In the genomic region with DNA sequence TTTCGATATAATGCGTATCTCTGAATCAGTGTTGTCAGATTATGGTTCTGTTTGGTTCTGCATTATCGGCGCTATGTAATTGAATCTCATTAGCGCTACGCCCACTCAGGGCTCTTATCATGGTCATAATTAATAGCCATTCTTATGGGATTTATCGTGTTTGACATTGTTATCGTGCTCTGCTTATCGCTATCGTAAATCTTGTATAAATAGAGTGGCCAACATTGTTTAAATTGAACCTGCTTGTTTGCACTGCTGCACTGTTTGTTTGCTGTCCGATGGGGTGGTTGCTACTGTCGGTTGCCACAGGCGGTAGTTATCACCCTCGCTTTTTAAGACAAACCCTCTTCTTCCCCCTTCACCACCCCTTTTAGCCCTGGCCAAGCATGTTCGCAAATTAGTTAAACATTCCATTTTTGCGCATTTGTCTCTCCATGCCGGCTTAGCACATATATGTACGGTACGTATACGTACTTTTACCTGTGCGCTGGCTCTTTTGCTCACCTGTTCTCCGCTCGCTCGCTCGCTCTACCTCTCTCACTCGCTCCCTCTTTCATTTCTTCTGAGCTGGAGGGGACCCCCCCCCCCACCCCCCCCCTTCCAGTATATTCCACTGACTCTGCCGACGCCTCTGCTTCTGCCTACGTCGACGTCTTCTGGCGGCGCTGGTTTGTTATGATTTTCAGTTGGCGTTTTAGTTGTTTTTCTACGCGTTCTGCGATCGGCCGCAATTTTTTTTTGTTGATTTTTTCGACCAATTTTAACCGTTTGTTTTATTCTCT, we compare ENCODE assay signal across 1 fruit fly cellular context.
TF ChIP-seq lines count a peak whose summit lies in the region.

No protein-coding gene starts in this region.

TF ChIP-seq in whole organism, embryonic, 481 proteins besides CTCF, POLR2A, EP300 and RAD21 (continued from another document and continues in another):
- TF ChIP-seq dmrt99B (tag; optimal IDR thresholded peaks at IDR 0.05; lab: Kevin White, UChicago): peak; percentile 24
- TF ChIP-seq hbn (GFP tag; IDR thresholded peaks at IDR 0.05; lab: Robert Waterston, UW; ENCODE audit: partially characterized antibody): no peak
- TF ChIP-seq so (GFP tag; IDR thresholded peaks at IDR 0.05; lab: Robert Waterston, UW): peak; percentile 56; the same call in 1 of the 3 replicates
- peak; percentile 98 for TF ChIP-seq crol (GFP tag; IDR thresholded peaks at IDR 0.05; lab: Robert Waterston, UW)
- TF ChIP-seq pnt (GFP tag; optimal IDR thresholded peaks at IDR 0.05; lab: Kevin White, UChicago): peak; percentile 18
- TF ChIP-seq Fer2 (tag; optimal IDR thresholded peaks at IDR 0.05; lab: Kevin White, UChicago): no peak
- TF ChIP-seq CG15479 (GFP tag; optimal IDR thresholded peaks at IDR 0.05; lab: Kevin White, UChicago): peak; percentile 24
- no peak for TF ChIP-seq al (GFP tag; IDR thresholded peaks at IDR 0.05; lab: Robert Waterston, UW)
- TF ChIP-seq CG4730 (GFP tag; IDR thresholded peaks at IDR 0.05; lab: Robert Waterston, UW): no peak
- no peak for TF ChIP-seq CG8765 (GFP tag; IDR thresholded peaks at IDR 0.05; lab: Robert Waterston, UW)
- peak; percentile 82 for TF ChIP-seq CG7987 (GFP tag; optimal IDR thresholded peaks at IDR 0.05; lab: Kevin White, UChicago)
- no peak for TF ChIP-seq Gsc (GFP tag; IDR thresholded peaks at IDR 0.05; lab: Robert Waterston, UW)
- no peak for TF ChIP-seq Bteb2 (GFP tag; optimal IDR thresholded peaks at IDR 0.05; lab: Kevin White, UChicago)
- peak; percentile 0 for TF ChIP-seq CG10274 (GFP tag; optimal IDR thresholded peaks at IDR 0.05; lab: Kevin White, UChicago)
- no peak for TF ChIP-seq sr (GFP tag; IDR thresholded peaks at IDR 0.05; lab: Robert Waterston, UW)
- peak; percentile 56 for TF ChIP-seq bcd (GFP tag; optimal IDR thresholded peaks at IDR 0.05; lab: Kevin White, UChicago)
- peak; percentile 23 for TF ChIP-seq CG9797 (GFP tag; optimal IDR thresholded peaks at IDR 0.05; lab: Kevin White, UChicago)
- peak; percentile 75 for TF ChIP-seq Fer1 (GFP tag; optimal IDR thresholded peaks at IDR 0.05; lab: Kevin White, UChicago)
- TF ChIP-seq crp (GFP tag; optimal IDR thresholded peaks at IDR 0.05; lab: Kevin White, UChicago): peak in 1 of 2 experiments; percentile 3
- peak; percentile 23 for TF ChIP-seq pfk (GFP tag; optimal IDR thresholded peaks at IDR 0.05; lab: Kevin White, UChicago)
- TF ChIP-seq cato (GFP tag; optimal IDR thresholded peaks at IDR 0.05; lab: Kevin White, UChicago; ENCODE audit: borderline replicate concordance): no peak
- no peak for TF ChIP-seq HLH54F (GFP tag; optimal IDR thresholded peaks at IDR 0.05; lab: Kevin White, UChicago)
- no peak for TF ChIP-seq tgo (GFP tag; IDR thresholded peaks at IDR 0.05; lab: Robert Waterston, UW)
- no peak for TF ChIP-seq cad (GFP tag; optimal IDR thresholded peaks at IDR 0.05; lab: Kevin White, UChicago)
- no peak for TF ChIP-seq CG32767 (GFP tag; IDR thresholded peaks at IDR 0.05; lab: Robert Waterston, UW)
- no peak for TF ChIP-seq B-H1 (GFP tag; IDR thresholded peaks at IDR 0.05; lab: Robert Waterston, UW)
- no peak for TF ChIP-seq az2 (GFP tag; optimal IDR thresholded peaks at IDR 0.05; lab: Kevin White, UChicago)
- TF ChIP-seq Gug (GFP tag; IDR thresholded peaks at IDR 0.05; lab: Robert Waterston, UW): no peak
- no peak for TF ChIP-seq CG10366 (GFP tag; IDR thresholded peaks at IDR 0.05; lab: Robert Waterston, UW)
- no peak for TF ChIP-seq Hr51 (GFP tag; optimal IDR thresholded peaks at IDR 0.05; lab: Kevin White, UChicago)
- TF ChIP-seq danr (GFP tag; IDR thresholded peaks at IDR 0.05; lab: Robert Waterston, UW): no peak
- TF ChIP-seq sug (tag; optimal IDR thresholded peaks at IDR 0.05; lab: Kevin White, UChicago): peak; percentile 42
- TF ChIP-seq Pdp1 (GFP tag; optimal IDR thresholded peaks at IDR 0.05; lab: Kevin White, UChicago): peak in 1 of 2 experiments; percentile 31
- TF ChIP-seq CG3838 (GFP tag; optimal IDR thresholded peaks at IDR 0.05; lab: Kevin White, UChicago): peak; percentile 12
- no peak for TF ChIP-seq Dref (GFP tag; IDR thresholded peaks at IDR 0.05; lab: Robert Waterston, UW)
- no peak for TF ChIP-seq tin (GFP tag; optimal IDR thresholded peaks at IDR 0.05; lab: Kevin White, UChicago)
- TF ChIP-seq D19A (tag; optimal IDR thresholded peaks at IDR 0.05; lab: Kevin White, UChicago): no peak
- no peak for TF ChIP-seq E2f1 (GFP tag; IDR thresholded peaks at IDR 0.05; lab: Robert Waterston, UW)
- peak; percentile 33 for TF ChIP-seq CG12942 (GFP tag; optimal IDR thresholded peaks at IDR 0.05; lab: Kevin White, UChicago)
- TF ChIP-seq row (GFP tag; IDR thresholded peaks at IDR 0.05; lab: Robert Waterston, UW): no peak
- TF ChIP-seq CG12299 (tag; optimal IDR thresholded peaks at IDR 0.05; lab: Kevin White, UChicago): peak; percentile 43
- TF ChIP-seq eyg (GFP tag; optimal IDR thresholded peaks at IDR 0.05; lab: Kevin White, UChicago): no peak
- no peak for TF ChIP-seq CG14441 (GFP tag; IDR thresholded peaks at IDR 0.05; lab: Robert Waterston, UW)
- TF ChIP-seq CG7786 (GFP tag; optimal IDR thresholded peaks at IDR 0.05; lab: Kevin White, UChicago): peak; percentile 34
- no peak for TF ChIP-seq CG31388 (GFP tag; optimal IDR thresholded peaks at IDR 0.05; lab: Kevin White, UChicago)
- 0 out of 2 replicates have a peak, but pooled peaks have one; percentile 13 for TF ChIP-seq rib (GFP tag; IDR thresholded peaks at IDR 0.05; lab: Robert Waterston, UW)
- TF ChIP-seq ftz-f1 (GFP tag; optimal IDR thresholded peaks at IDR 0.05; lab: Kevin White, UChicago): no peak
- TF ChIP-seq Sry-δ (GFP tag; optimal IDR thresholded peaks at IDR 0.05; lab: Kevin White, UChicago): peak; percentile 11
- peak; percentile 52 for TF ChIP-seq CG17359 (tag; optimal IDR thresholded peaks at IDR 0.05; lab: Kevin White, UChicago)
- peak; percentile 32 for TF ChIP-seq CG2116 (GFP tag; optimal IDR thresholded peaks at IDR 0.05; lab: Kevin White, UChicago)
- peak; percentile 81 for TF ChIP-seq fd64A (GFP tag; optimal IDR thresholded peaks at IDR 0.05; lab: Kevin White, UChicago)
- TF ChIP-seq kay (GFP tag; optimal IDR thresholded peaks at IDR 0.05; lab: Kevin White, UChicago): peak; percentile 33
- TF ChIP-seq sd (tag; optimal IDR thresholded peaks at IDR 0.05; lab: Kevin White, UChicago): peak; percentile 17
- TF ChIP-seq tll (GFP tag; optimal IDR thresholded peaks at IDR 0.05; lab: Kevin White, UChicago): no peak
- peak; percentile 98 for TF ChIP-seq Adf1 (GFP tag; IDR thresholded peaks at IDR 0.05; lab: Robert Waterston, UW)
- peak; percentile 3 for TF ChIP-seq CG3995 (GFP tag; optimal IDR thresholded peaks at IDR 0.05; lab: Kevin White, UChicago)
- peak; percentile 75 for TF ChIP-seq CG11398 (GFP tag; optimal IDR thresholded peaks at IDR 0.05; lab: Kevin White, UChicago)
- TF ChIP-seq YL-1 (GFP tag; optimal IDR thresholded peaks at IDR 0.05; lab: Kevin White, UChicago): no peak
- TF ChIP-seq Lhr (GFP tag; optimal IDR thresholded peaks at IDR 0.05; lab: Kevin White, UChicago): peak; percentile 44
- TF ChIP-seq CG15269 (tag; optimal IDR thresholded peaks at IDR 0.05; lab: Kevin White, UChicago): peak; percentile 0
- peak; percentile 41 for TF ChIP-seq CG8089 (GFP tag; optimal IDR thresholded peaks at IDR 0.05; lab: Kevin White, UChicago)
- peak; percentile 79 for TF ChIP-seq HLHmδ (GFP tag; optimal IDR thresholded peaks at IDR 0.05; lab: Kevin White, UChicago)
- TF ChIP-seq NC2β (GFP tag; optimal IDR thresholded peaks at IDR 0.05; lab: Kevin White, UChicago): peak; percentile 18
- peak; percentile 33 for TF ChIP-seq Bdp1 (GFP tag; optimal IDR thresholded peaks at IDR 0.05; lab: Kevin White, UChicago)
- no peak for TF ChIP-seq CG9215 (GFP tag; IDR thresholded peaks at IDR 0.05; lab: Robert Waterston, UW)
- TF ChIP-seq vfl (GFP tag; optimal IDR thresholded peaks at IDR 0.05; lab: Kevin White, UChicago): no peak
- TF ChIP-seq tio (GFP tag; optimal IDR thresholded peaks at IDR 0.05; lab: Kevin White, UChicago): no peak
- TF ChIP-seq Dad (GFP tag; optimal IDR thresholded peaks at IDR 0.05; lab: Kevin White, UChicago): no peak
- peak; percentile 7 for TF ChIP-seq CG12155 (GFP tag; optimal IDR thresholded peaks at IDR 0.05; lab: Kevin White, UChicago)
- TF ChIP-seq CG7271 (tag; optimal IDR thresholded peaks at IDR 0.05; lab: Kevin White, UChicago): no peak
- peak; percentile 68 for TF ChIP-seq CG33557 (GFP tag; optimal IDR thresholded peaks at IDR 0.05; lab: Kevin White, UChicago)
- no peak for TF ChIP-seq seq (GFP tag; IDR thresholded peaks at IDR 0.05; lab: Robert Waterston, UW)
- no peak for TF ChIP-seq pan (optimal IDR thresholded peaks at IDR 0.05; lab: Kevin White, UChicago)
- TF ChIP-seq pan (GFP tag; optimal IDR thresholded peaks at IDR 0.05 in 1 of 2, IDR thresholded peaks at IDR 0.05 in 1 of 2): no peak
- peak; percentile 78 for TF ChIP-seq CG2875 (GFP tag; optimal IDR thresholded peaks at IDR 0.05; lab: Kevin White, UChicago)
- no peak for TF ChIP-seq croc (GFP tag; conservative IDR thresholded peaks at IDR 0.05; lab: Robert Waterston, UW)
- no peak for TF ChIP-seq CG34422 (GFP tag; IDR thresholded peaks at IDR 0.05; lab: Robert Waterston, UW)
- TF ChIP-seq fd3F (GFP tag; optimal IDR thresholded peaks at IDR 0.05; lab: Kevin White, UChicago): no peak
- TF ChIP-seq chif (GFP tag; optimal IDR thresholded peaks at IDR 0.05; lab: Kevin White, UChicago): peak; percentile 29 to 57
- peak; percentile 10 for TF ChIP-seq cwo (GFP tag; optimal IDR thresholded peaks at IDR 0.05; lab: Kevin White, UChicago)
- TF ChIP-seq en (GFP tag; optimal IDR thresholded peaks at IDR 0.05; lab: Kevin White, UChicago): peak; percentile 29
- no peak for TF ChIP-seq D (optimal IDR thresholded peaks at IDR 0.05; lab: Kevin White, UChicago)
- TF ChIP-seq D (GFP tag; optimal IDR thresholded peaks at IDR 0.05; lab: Kevin White, UChicago): peak; percentile 75
- peak; percentile 69 for TF ChIP-seq BtbVII (GFP tag; optimal IDR thresholded peaks at IDR 0.05; lab: Kevin White, UChicago)
- peak; percentile 21 for TF ChIP-seq CG8924 (tag; optimal IDR thresholded peaks at IDR 0.05; lab: Kevin White, UChicago)
- no peak for TF ChIP-seq CG9876 (GFP tag; optimal IDR thresholded peaks at IDR 0.05; lab: Kevin White, UChicago)
- TF ChIP-seq zfh2 (GFP tag; optimal IDR thresholded peaks at IDR 0.05; lab: Kevin White, UChicago): no peak
- TF ChIP-seq fu2 (GFP tag; optimal IDR thresholded peaks at IDR 0.05; lab: Kevin White, UChicago): no peak
- no peak for TF ChIP-seq Drgx (GFP tag; IDR thresholded peaks at IDR 0.05; lab: Robert Waterston, UW)
- peak; percentile 21 for TF ChIP-seq CG9609 (GFP tag; optimal IDR thresholded peaks at IDR 0.05; lab: Kevin White, UChicago)
- peak; percentile 31 for TF ChIP-seq CG7928 (GFP tag; optimal IDR thresholded peaks at IDR 0.05; lab: Kevin White, UChicago)
- TF ChIP-seq CG13624 (GFP tag; optimal IDR thresholded peaks at IDR 0.05; lab: Kevin White, UChicago): no peak
- peak; percentile 72 for TF ChIP-seq CG1233 (GFP tag; optimal IDR thresholded peaks at IDR 0.05; lab: Kevin White, UChicago)
- TF ChIP-seq ranshi (GFP tag; IDR thresholded peaks at IDR 0.05; lab: Robert Waterston, UW): peak; percentile 43; the same call in 1 of the 2 replicates
- TF ChIP-seq Meics (GFP tag; optimal IDR thresholded peaks at IDR 0.05; lab: Kevin White, UChicago): peak; percentile 38
- no peak for TF ChIP-seq fru (optimal IDR thresholded peaks at IDR 0.05; lab: Kevin White, UChicago)
- peak in 1 of 2 experiments; percentile 12 for TF ChIP-seq insv (GFP tag; optimal IDR thresholded peaks at IDR 0.05; lab: Kevin White, UChicago)
- TF ChIP-seq CG10462 (GFP tag; optimal IDR thresholded peaks at IDR 0.05; lab: Kevin White, UChicago): peak; percentile 31
- peak; percentile 91 for TF ChIP-seq Med (GFP tag; lab: Kevin White, UChicago)
- TF ChIP-seq CG1647 (GFP tag; optimal IDR thresholded peaks at IDR 0.05; lab: Kevin White, UChicago): peak; percentile 15
- TF ChIP-seq Opbp (GFP tag; IDR thresholded peaks at IDR 0.05; lab: Robert Waterston, UW; ENCODE audit: partially characterized antibody): no peak
- no peak for TF ChIP-seq gt (GFP tag; IDR thresholded peaks at IDR 0.05; lab: Robert Waterston, UW)
- TF ChIP-seq Hmr (GFP tag; optimal IDR thresholded peaks at IDR 0.05; lab: Kevin White, UChicago): peak; percentile 73
- TF ChIP-seq da (GFP tag; optimal IDR thresholded peaks at IDR 0.05; lab: Kevin White, UChicago): no peak
- no peak for TF ChIP-seq CG9817 (tag; optimal IDR thresholded peaks at IDR 0.05; lab: Kevin White, UChicago)
- TF ChIP-seq CG7839 (tag; optimal IDR thresholded peaks at IDR 0.05; lab: Kevin White, UChicago): peak; percentile 17
- TF ChIP-seq CG11456 (GFP tag; IDR thresholded peaks at IDR 0.05; lab: Robert Waterston, UW): 0 out of 3 replicates have a peak, but pooled peaks have one; percentile 31
- TF ChIP-seq Blimp-1 (GFP tag; optimal IDR thresholded peaks at IDR 0.05; lab: Kevin White, UChicago): peak; percentile 54
- peak; percentile 43 for TF ChIP-seq gsb-n (tag; optimal IDR thresholded peaks at IDR 0.05; lab: Kevin White, UChicago)
- no peak for TF ChIP-seq Mrtf (GFP tag; IDR thresholded peaks at IDR 0.05; lab: Robert Waterston, UW)
- TF ChIP-seq lmd (GFP tag; IDR thresholded peaks at IDR 0.05; lab: Robert Waterston, UW): no peak
- TF ChIP-seq z (GFP tag; IDR thresholded peaks at IDR 0.05; lab: Robert Waterston, UW): no peak
- TF ChIP-seq CG18599 (GFP tag; optimal IDR thresholded peaks at IDR 0.05; lab: Kevin White, UChicago): peak; percentile 74
- 0 out of 4 replicates have a peak, but pooled peaks have one; percentile 58 for TF ChIP-seq chinmo (GFP tag; IDR thresholded peaks at IDR 0.05; lab: Robert Waterston, UW; ENCODE audit: partially characterized antibody)
- TF ChIP-seq odd (GFP tag; optimal IDR thresholded peaks at IDR 0.05; lab: Kevin White, UChicago): peak; percentile 79
- TF ChIP-seq CG4707 (GFP tag; optimal IDR thresholded peaks at IDR 0.05; lab: Kevin White, UChicago): peak; percentile 52
- peak; percentile 17; the same call in 1 of the 2 replicates for TF ChIP-seq E2f2 (GFP tag; IDR thresholded peaks at IDR 0.05; lab: Robert Waterston, UW)
- TF ChIP-seq CG17328 (GFP tag; IDR thresholded peaks at IDR 0.05; lab: Robert Waterston, UW): no peak
- TF ChIP-seq CHES-1-like (GFP tag; optimal IDR thresholded peaks at IDR 0.05; lab: Kevin White, UChicago): peak; percentile 24
- peak; percentile 44 for TF ChIP-seq tap (tag; optimal IDR thresholded peaks at IDR 0.05; lab: Kevin White, UChicago)
- TF ChIP-seq CG16779 (GFP tag; IDR thresholded peaks at IDR 0.05; lab: Robert Waterston, UW): no peak
- TF ChIP-seq CG17612 (GFP tag; IDR thresholded peaks at IDR 0.05; lab: Robert Waterston, UW): no peak
- no peak for TF ChIP-seq dysf (GFP tag; IDR thresholded peaks at IDR 0.05; lab: Robert Waterston, UW)
- TF ChIP-seq NC2α (GFP tag; optimal IDR thresholded peaks at IDR 0.05; lab: Kevin White, UChicago): peak; percentile 30
- TF ChIP-seq CG3726 (GFP tag; IDR thresholded peaks at IDR 0.05; lab: Robert Waterston, UW): no peak
